Fruit fly (Drosophila melanogaster) S2 (cell line): ENCODE results near the gene CG42460.
"Not testable (repeated sequence)": the region's sequence is repeated elsewhere in the genome, so short reads cannot be mapped to it uniquely, and the experiment has no call there.

Experiments
- CG8478 ChIP-seq: fragments of >200 bp; optimal IDR thresholded peaks from 2 replicates; lab custom pipeline; 2018
- CTCF ChIP-seq, 2 experiments: fragments of >200 bp; optimal IDR thresholded peaks; 2 replicates each; lab custom pipeline; 2018

CG42460 gene

DNA sequence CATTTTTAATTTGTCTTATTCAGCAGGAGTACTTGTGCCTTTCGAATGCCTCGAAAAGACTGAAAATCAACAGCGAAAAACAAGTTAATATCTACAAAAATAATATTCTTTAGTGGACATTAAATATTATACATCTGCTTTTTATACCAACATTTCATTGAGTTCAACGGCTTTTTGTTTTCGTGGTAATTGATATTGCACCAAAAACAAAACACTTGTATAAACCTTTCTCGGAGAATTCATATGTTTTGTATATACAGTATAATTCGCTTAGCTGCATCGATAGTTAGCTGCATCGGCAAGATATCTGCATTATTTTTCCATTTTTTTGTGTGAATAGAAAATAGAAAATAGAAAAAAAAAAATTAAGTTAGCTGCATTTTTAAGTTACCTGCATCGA lies at the start of gene CG42460:
Gene CG42460, minus strand, starts transcription at position 101 of the 400 bp plus-strand sequence.
- TF ChIP-seq CTCF (optimal IDR thresholded peaks at IDR 0.05; lab: Kevin White, UChicago); CG8478 (lab: Kevin White, UChicago): not testable (repeated sequence)

DNA sequence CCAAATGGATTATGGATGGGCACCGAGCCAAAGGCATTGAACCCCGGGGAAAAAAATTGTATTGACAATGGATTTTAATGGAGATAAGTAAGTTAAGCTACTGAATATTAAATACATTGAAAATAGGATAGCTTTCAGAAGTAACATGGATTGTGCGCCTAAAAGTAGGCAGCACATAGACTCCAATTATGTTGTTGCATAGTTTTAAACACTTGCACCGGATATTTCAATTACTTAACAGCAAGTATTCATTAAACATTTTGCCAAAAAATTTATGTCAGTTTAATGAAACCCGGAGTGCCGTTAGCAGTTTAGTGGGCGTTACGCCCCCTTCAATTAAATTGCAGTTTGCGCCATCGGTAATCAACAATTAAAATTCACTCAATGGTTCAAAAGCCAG lies 49.8 kb upstream of the CG42460 start:
- TF ChIP-seq CTCF (optimal IDR thresholded peaks at IDR 0.05; lab: Kevin White, UChicago) (no peak), CG8478 (lab: Kevin White, UChicago) (no peak)

DNA sequence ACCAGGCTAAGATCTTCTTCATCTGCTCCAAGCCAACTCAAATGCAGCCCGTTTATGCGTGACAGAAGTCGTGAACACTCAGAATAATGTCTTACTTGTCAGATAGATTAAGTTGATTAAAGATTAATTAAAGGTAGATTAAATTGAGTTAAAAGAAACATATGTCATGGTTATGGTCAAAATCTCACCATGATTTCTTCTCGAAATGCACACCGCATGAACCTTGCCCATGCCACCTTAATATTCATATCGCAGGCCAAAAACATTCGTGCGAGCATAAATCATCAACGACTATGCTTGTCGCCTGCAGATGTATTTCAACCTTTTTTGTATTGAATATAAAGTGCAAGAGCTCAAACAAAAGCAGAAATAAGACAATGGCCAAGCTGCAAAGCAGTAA lies 48.8 kb upstream of the CG42460 start:
- TF ChIP-seq CG8478 (lab: Kevin White, UChicago) = no peak
- TF ChIP-seq CTCF (optimal IDR thresholded peaks at IDR 0.05; lab: Kevin White, UChicago) = no peak

DNA sequence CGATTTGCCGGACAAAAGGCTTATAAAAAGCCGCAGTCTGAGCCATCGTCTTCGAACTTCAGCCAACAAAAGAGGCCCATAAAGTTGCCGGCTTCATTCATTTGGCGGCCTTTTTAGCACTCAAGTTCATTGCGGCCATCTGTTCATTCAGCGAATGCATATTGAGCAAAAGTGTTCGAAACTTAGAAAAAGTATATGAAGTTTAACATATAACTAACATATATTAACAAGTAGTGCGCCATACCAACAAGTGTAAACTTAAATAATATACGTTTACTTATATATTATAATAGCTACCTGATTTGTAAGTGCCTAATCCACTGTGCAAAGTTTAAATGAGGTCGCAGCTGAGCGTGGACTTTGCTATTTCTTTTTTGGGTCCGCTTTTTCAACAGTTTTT lies 48.1 kb upstream of the CG42460 start:
- TF ChIP-seq CTCF (optimal IDR thresholded peaks at IDR 0.05; lab: Kevin White, UChicago) (no peak), CG8478 (lab: Kevin White, UChicago) (no peak)

DNA sequence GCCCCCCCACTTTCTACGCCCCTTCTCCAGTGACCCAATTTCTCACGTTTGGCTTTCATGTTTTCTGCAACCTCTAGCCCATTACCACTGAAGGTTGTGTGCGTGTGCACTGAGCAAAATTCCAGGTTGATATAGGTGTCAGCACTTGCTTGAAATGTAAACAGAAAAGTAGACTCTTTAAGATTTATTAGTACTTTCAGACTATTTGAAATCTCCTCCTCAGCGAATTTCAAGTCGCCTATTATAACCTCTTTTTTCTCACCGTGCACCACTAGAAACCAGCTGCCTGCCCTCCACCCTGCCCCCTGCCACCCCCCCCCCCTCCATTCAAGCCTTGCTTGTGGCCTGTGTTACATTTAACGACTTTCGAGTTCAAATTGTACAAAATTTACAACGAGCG lies 46.8 kb upstream of the CG42460 start:
- no peak for TF ChIP-seq CTCF (optimal IDR thresholded peaks at IDR 0.05; lab: Kevin White, UChicago)
- TF ChIP-seq CG8478 (lab: Kevin White, UChicago) = no peak

DNA sequence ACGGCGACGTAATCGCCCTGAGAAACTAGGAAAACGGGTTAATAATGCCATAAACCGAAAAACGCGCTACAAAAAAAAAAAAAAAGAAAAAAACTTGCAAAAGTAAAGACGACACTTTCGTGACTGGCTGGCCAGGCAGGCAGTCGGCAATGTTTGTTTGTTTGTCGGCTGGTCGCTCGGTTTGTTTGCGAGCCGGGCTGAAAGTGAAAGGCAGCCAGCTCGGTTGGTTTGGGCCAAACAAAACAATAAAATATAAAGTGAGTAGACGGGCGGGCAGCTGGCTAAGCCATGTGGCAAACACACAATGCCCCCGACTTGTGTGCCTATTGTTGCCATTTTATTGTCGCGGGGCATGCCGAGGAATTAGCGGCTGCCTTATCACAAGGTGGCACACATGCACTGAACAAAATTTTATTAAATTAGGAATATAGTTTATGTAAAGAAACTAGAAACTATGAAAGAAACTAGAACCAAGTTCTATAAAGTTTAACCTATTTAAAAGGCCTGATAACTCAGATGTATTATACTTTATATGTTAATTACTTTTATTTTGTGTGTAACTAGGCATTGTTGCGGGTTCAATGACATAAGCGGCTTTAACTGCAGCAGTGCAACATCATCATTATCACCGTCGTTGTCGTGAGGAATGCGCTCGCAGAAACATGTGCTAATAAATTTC lies 40.3 kb upstream of the CG42460 start:
- TF ChIP-seq CG8478 (lab: Kevin White, UChicago) (no peak), CTCF (optimal IDR thresholded peaks at IDR 0.05; lab: Kevin White, UChicago) (no peak)

DNA sequence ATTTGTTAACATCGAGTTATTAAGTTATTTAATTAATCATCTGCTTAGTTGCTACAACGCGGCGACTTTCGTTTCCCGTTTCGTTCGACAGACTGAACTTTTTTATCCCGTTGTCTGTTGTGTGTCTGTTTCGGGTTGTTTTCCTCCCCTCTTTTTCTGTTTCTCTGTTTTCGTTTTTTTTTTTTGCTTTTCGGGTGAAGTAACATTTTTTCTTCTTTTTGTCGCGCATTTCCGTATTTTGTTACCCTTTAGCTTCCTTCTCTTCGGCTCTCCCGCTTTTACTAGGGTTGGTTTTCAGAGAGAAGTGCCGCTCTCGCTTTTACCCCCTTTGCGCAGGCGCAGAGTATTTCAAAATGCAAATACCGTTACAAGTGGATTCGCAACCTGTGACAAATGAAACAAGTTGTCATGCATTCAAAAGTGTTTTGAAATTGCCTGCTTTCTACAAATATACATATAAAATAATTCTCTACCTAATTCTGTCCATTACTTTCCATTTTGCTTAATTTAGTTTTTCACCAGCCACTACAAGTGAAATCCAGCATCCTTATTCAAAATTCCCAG lies 38.5 kb upstream of the CG42460 start, which contains the start of gene Pgant2:
Gene Pgant2, minus strand, starts transcription at position 51 of the 564 bp plus-strand sequence.
- TF ChIP-seq CTCF (optimal IDR thresholded peaks at IDR 0.05; lab: Kevin White, UChicago) = no peak
- no peak for TF ChIP-seq CG8478 (lab: Kevin White, UChicago)

DNA sequence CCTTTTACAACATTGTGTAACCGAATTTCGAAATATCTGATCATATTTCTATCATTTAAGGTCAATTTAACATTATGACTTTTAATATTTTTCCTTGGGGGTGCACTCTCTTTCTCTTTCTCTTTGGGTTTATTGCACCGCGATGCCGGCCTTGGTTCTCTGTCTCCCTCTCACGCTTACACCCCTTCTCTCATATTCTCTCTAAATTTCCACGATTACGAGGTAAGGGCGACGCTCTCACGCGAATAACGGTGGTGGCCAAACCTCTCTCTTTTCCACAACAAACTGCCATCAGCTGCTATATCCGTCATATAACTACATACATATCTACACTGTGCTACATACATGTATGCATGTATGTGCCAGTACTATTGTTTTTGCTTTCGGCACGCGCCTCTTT lies 37.7 kb upstream of the CG42460 start:
- TF ChIP-seq CG8478 (lab: Kevin White, UChicago) (no peak), CTCF (optimal IDR thresholded peaks at IDR 0.05; lab: Kevin White, UChicago) (no peak)

DNA sequence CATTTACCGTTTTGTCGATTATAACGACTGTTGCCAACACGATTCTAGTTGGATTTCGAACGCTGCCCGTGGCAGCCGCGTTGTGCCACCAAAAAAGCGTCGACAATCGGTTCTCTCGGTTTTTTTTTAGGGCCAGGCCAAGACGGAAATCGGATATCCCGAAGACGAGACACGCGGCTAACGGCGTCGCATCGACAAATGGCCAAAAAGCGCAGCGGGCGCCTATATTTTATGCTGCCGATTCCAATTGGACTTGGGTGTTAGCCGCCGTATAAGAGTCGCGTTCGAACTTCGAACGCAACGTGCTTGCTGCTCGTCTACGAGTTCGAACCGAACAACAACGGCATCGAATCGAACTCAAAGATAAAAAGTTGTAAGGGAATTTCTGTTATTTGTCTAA lies 34.5 kb upstream of the CG42460 start:
- TF ChIP-seq CG8478 (lab: Kevin White, UChicago) = no peak
- no peak for TF ChIP-seq CTCF (optimal IDR thresholded peaks at IDR 0.05; lab: Kevin White, UChicago)

DNA sequence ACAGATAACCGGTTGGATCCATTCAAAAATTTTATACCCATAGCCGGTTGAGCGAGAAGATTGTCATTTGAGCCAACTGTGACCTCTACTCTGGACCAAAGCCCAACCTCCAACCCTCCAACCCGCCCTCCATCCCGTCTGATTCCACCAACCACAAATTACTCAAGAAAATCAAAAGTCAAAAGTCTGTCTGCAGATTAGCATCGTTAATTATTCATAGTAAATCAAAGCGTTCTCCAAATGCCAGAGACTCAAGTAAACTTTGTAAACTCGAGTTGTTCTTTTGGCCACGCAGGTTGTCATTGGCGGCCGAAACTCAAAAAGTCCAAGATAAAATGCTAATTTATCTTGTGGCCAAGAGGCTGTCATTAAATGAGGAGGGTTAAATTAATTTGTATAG lies 29.3 kb upstream of the CG42460 start:
- no peak for TF ChIP-seq CG8478 (lab: Kevin White, UChicago)

DNA sequence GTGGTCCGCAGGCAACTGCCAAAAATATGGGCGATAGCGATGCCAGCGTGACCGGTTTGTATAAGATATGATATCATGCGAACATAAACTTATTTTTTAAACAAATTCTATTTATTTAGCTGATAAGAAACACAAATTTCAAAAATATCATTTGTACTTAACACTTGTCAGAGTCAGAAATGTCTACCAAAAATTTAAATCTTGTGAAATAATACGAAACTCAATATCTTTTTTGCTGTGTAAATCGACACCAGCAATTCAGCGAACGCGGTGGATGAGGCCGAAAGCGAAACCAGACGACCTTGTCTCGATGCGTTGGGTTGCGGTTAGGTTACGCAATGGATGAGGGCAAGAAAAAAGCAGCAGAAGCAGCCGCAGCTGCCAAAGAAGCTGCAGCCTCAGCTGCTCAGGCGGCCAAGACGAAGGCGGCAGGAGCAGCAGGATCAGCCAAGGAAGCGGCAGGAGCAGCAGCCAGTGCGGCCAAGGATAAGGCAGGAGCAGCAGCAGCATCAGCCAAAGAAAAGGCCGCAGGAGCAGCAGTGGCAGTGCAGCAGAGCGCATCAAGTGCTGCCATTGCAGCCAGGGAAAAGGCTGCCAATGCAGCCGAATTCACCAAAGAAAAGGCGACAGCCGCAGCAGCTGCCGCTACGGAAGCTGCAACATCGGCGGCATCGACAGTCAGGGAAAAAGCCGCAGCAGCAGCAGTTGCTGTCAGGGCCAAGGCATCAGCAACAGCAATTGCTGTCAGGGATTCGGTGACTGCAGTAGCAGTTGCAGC lies 28.4 kb upstream of the CG42460 start, which contains the start of gene CG31952:
Gene CG31952, plus strand, starts transcription at position 167 of the 778 bp plus-strand sequence.
- TF ChIP-seq CTCF (optimal IDR thresholded peaks at IDR 0.05; lab: Kevin White, UChicago) = no peak
- TF ChIP-seq CG8478 (lab: Kevin White, UChicago) = no peak

DNA sequence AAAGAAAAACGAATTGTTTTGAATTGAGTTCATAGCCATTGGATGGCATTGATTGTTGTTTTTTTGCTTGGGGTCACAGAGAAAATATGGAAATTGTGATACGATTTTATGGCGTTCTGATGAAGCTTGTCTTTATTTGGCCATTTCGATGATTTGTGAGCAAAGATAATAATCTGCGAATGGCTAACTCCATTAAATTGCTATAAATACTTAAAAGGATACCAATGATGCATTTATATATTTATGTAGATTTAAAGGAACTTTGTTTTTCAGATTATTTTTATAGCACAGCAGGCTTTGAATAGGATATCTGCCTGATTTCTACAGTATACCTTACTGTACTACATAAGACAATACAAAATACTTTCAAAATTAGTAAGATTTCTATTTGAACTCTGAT lies 22.0 kb upstream of the CG42460 start, which contains the start of gene CG8840:
Gene CG8840, plus strand, starts transcription at position 301 of the 400 bp plus-strand sequence.
- TF ChIP-seq CG8478 (lab: Kevin White, UChicago) (no peak), CTCF (optimal IDR thresholded peaks at IDR 0.05; lab: Kevin White, UChicago) (no peak)

DNA sequence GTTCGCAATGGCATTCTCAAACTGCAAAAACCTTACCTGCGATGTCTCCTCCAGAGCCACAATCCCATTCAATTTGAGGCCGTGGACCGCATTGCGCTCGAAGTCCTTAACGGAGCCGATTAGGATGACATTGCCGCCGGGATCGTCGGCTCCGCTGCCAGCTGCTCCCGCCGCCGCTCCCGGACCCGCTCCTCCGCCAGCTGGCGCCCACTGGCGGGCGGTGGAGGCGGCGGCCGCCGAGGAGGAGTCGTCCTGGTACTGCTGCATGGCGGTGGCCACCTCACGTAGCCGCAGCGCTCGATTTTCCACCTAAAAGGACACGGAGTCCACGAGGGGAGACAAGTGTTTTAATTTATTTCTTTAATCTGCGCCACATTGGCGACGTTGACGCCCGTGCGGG lies 19.4 kb upstream of the CG42460 start:
- TF ChIP-seq CTCF (optimal IDR thresholded peaks at IDR 0.05; lab: Kevin White, UChicago) = no peak
- TF ChIP-seq CG8478 (lab: Kevin White, UChicago) = no peak

DNA sequence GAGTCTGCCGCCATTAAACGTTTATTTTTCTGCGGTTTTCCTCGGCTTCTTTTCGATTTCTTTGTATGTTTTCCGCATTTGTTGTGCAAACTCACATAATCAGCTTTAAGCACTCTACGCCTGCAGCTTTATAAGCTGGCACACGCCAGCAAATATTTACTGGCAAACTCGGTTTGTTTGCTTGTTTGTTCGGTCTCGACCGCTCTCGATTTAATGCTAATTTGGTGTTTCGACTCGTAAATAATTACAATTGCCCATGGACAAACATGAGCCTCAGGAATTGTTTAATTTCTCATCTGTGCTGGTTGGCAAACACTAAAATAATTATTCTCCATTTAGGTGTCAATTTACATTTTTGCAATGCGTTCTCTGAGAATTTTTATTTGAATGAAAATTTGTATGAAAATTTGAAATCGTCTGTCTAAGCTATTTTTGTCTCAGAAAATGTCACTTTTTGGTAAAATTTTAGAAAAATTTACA lies 9.3 kb upstream of the CG42460 start, which contains the start of gene CG34175:
Gene CG34175, plus strand, starts transcription at position 430 of the 480 bp plus-strand sequence.
- no peak for TF ChIP-seq CTCF (optimal IDR thresholded peaks at IDR 0.05; lab: Kevin White, UChicago)
- TF ChIP-seq CG8478 (lab: Kevin White, UChicago) = no peak

DNA sequence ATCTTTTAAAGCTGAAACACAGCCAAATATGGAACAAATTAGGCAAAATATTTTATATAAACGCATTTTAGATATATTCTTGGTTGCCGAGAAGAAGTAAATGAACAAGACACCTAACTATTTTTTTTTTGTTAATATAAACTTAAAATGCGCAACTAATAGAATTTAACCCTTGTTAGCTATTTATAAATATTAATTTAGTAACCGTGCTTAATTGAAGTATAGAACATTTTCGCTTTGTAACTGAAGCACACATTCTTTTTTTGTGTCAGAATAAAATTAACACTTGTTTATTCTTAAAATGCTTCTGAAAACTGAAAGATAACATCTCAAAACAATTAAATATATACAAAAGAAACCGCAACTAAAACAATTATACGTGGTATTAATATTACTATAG lies 653 bp downstream of the CG42460 start, which contains the start of gene Sfp23F:
Gene Sfp23F, minus strand, starts transcription at position 101 of the 400 bp plus-strand sequence.
- TF ChIP-seq CTCF (optimal IDR thresholded peaks at IDR 0.05; lab: Kevin White, UChicago) (no peak), CG8478 (lab: Kevin White, UChicago) (no peak)
